Fruit fly (Drosophila melanogaster) whole organism, embryonic: ENCODE results near the gene CG18542.

ENCODE experiments used
- CG1233 ChIP-seq: fragments of 200-800 bp; sonication (Bioruptor generic); optimal IDR thresholded peaks from 4 replicates; lab custom pipeline; 2018; ENCODE audit warnings: missing biosample characterization, mild to moderate bottlenecking, missing genetic modification characterization
- CG15696 ChIP-seq: fragments of 200-800 bp; sonication (Bioruptor generic); optimal IDR thresholded peaks from 2 replicates; lab custom pipeline; 2019; ENCODE audit warnings: missing biosample characterization, mild to moderate bottlenecking, missing genetic modification characterization, moderate library complexity
- CG17186 ChIP-seq: fragments of 200-800 bp; sonication (Bioruptor generic); optimal IDR thresholded peaks from 3 replicates; lab custom pipeline; 2017; ENCODE audit warnings: missing biosample characterization, missing genetic modification reagents, missing genetic modification characterization

dm6 chr3R:9725121-9725956, 39.8 kb downstream of the CG18542 start, which contains the start of gene hyd:
- TF ChIP-seq CG1233 (GFP tag; lab: Kevin White, UChicago): no peak
- TF ChIP-seq CG17186: peak; percentile 24
- no peak for TF ChIP-seq CG15696 (tag; lab: Kevin White, UChicago)
